Worm (Caenorhabditis elegans): Measurements from ENCODE around the gene srh-109.

ce11 chrV:17245406-17245805, 25.2 kb upstream of the srh-109 start, which contains the start of gene clec-242:
- TF ChIP-seq zag-1 (tag; optimal IDR thresholded peaks at IDR 0.05) (no peak), hlh-30 (tag; optimal IDR thresholded peaks at IDR 0.05; ENCODE audit: insufficient read depth) (no peak), ZK337.2 (GFP tag; IDR thresholded peaks at IDR 0.05) (no peak), rbr-2 (tag; optimal IDR thresholded peaks at IDR 0.05) (no peak), nhr-76 (tag; optimal IDR thresholded peaks at IDR 0.05) (no peak), jun-1 (tag; optimal IDR thresholded peaks at IDR 0.05) (no peak), zfp-2 (tag; optimal IDR thresholded peaks at IDR 0.05) (no peak), lin-13 (GFP tag; optimal IDR thresholded peaks at IDR 0.05) (no peak), egl-27 (tag; optimal IDR thresholded peaks at IDR 0.05) (no peak), dmd-6 (GFP tag; IDR thresholded peaks at IDR 0.05) (no peak), snpc-4 (tag; optimal IDR thresholded peaks at IDR 0.05) (no peak), aly-2 (tag; optimal IDR thresholded peaks at IDR 0.05) (no peak), unc-39 (tag; optimal IDR thresholded peaks at IDR 0.05) (no peak), duxl-1 (tag; optimal IDR thresholded peaks at IDR 0.05; ENCODE audit: poor library complexity) (no peak)

Measured in whole organism, L4 larva.